Worm (Caenorhabditis elegans) whole organism, L3 larva: ENCODE data around the gene moc-6.

Experiments used
- fkh-10 ChIP-seq: sonication (generic microtip); optimal IDR thresholded peaks from 2 replicates; lab custom pipeline; 2017; ENCODE audit warnings: missing biosample characterization, missing genetic modification reagents, missing genetic modification characterization
- lin-39 ChIP-seq: fragments of 150-350 bp; optimal IDR thresholded peaks from 2 replicates; lab custom pipeline; 2018; ENCODE audit warnings: missing biosample characterization, missing genetic modification reagents, missing genetic modification characterization
- mml-1 ChIP-seq: fragments of 150-350 bp; sonication (generic microtip); optimal IDR thresholded peaks from 3 replicates; lab custom pipeline; 2014; ENCODE audit warnings: missing biosample characterization, missing genetic modification characterization
- nhr-12 ChIP-seq: fragments of 150-350 bp; optimal IDR thresholded peaks from 2 replicates; lab custom pipeline; 2014; ENCODE audit warnings: missing biosample characterization, missing genetic modification characterization
- nhr-77 ChIP-seq: fragments of 150-350 bp; optimal IDR thresholded peaks from 2 replicates; lab custom pipeline; 2014; ENCODE audit warnings: missing biosample characterization, missing genetic modification characterization
- unc-62 ChIP-seq: fragments of 150-350 bp; sonication (generic microtip); optimal IDR thresholded peaks from 4 replicates; lab custom pipeline; 2014; ENCODE audit warnings: missing biosample characterization, missing genetic modification reagents, missing genetic modification characterization

DNA sequence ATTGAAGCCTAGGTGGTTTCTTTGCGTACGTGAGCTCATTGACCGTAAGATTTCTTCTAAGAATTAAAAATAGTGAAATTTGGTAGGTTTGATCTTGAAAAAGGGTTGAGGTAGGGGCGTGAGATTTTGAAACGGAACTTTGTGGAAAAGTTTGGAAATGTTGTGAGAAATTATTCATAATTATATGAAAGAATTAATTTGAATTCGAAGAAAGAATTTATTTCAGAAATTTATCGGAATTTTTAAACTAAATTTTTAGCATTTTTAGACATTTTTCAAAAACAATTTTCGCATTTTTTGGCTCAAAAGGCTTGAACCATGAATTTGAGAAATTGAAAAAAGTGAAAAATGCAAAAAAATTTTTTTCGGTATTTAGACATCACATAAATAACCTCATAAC, 18.4 kb downstream of the moc-6 start:
- TF ChIP-seq nhr-77 = no peak
- TF ChIP-seq fkh-10 (GFP tag; lab: Kevin White, UChicago) = no peak
- no peak for TF ChIP-seq mml-1 (tag; lab: Kevin White, UChicago)
- no peak for TF ChIP-seq lin-39
- no peak for TF ChIP-seq nhr-12 (tag; lab: Kevin White, UChicago)
- TF ChIP-seq unc-62 (GFP tag; lab: Kevin White, UChicago) = no peak
